Fruit fly (Drosophila melanogaster): ENCODE data around the gene sev.

Gene sev

dm6 chrX:11087384-11087783, 1.3 kb upstream of the sev start:
- TF ChIP-seq CG17801 (GFP tag; optimal IDR thresholded peaks at IDR 0.05; ENCODE audit: partially characterized antibody), result peak; percentile 0

DNA sequence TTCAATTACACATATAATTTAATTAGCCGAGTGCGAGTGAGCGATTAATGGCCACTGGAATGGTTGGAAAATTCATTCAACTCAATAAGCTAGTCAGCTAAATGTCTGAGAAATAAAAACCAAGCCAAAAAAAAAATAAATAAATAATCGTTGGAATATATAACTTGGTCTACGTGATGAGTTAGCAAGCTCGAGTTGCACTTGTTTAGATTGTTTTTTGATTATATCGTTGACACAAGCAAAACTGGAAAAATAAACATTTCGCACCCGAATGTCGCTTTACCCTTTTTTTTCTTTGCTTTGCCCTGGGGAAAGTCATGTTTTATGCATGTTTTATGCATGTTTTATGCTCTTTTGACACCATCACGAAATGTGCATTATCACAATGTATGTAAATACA, 3.1 kb downstream of the sev start:
- peak; percentile 78 for TF ChIP-seq CG17801 (GFP tag; optimal IDR thresholded peaks at IDR 0.05; ENCODE audit: partially characterized antibody)

DNA sequence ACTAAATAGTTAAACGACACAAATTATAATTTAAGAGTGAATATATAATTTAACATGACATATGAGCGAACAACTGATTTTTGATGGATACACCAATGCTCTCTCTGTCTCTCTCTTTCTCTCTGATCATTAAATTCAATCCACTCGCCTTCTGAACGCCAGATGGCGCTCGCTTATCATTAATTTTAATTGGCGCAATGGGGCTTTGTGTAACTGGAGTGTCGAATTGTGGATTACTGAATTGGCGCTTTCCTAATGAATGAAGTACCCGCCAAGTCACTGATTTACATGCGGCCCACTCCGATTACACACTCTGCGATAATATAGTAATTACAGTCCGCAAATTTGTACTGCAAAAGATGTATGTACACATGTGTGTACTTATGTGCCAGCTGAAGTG, 4.3 kb downstream of the sev start:
- peak; percentile 45 for TF ChIP-seq CG17801 (GFP tag; optimal IDR thresholded peaks at IDR 0.05; ENCODE audit: partially characterized antibody)

- peak; percentile 56 for TF ChIP-seq CG17801 (GFP tag; optimal IDR thresholded peaks at IDR 0.05; ENCODE audit: partially characterized antibody)
These were observed 4.9 kb downstream of the sev start for dm6 chrX:11081242-11081641.

- no peak for TF ChIP-seq CG17801 (GFP tag; optimal IDR thresholded peaks at IDR 0.05; ENCODE audit: partially characterized antibody)
These were observed 19.8 kb downstream of the sev start, which contains the start of gene CG15203 for dm6 chrX:11066252-11066651. CG15203 (plus strand) TSS chrX:11066552.

DNA sequence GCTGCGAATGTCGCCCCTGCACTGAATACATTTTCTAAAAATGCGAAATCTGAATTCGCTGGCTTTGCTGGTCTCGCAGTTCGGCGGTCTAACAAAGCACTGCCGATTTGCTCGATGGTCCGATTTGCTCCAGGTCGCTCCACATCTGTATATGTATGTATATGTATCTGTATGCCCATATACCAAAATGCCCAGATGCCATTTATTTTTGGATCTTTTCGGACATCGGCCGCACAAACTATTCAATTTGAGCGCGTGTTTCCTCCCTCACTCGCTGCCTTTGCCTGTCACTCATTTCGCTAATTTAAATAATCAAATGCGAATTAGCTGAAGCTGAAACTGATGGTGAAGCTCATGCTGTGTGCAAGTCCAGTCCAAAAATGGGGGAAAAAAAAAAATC, 23.0 kb downstream of the sev start, which contains the start of gene CG1537:
Gene CG1537, minus strand, starts transcription at position 101 of the 400 bp plus-strand sequence.
- no peak for TF ChIP-seq CG17801 (GFP tag; optimal IDR thresholded peaks at IDR 0.05; ENCODE audit: partially characterized antibody)

DNA sequence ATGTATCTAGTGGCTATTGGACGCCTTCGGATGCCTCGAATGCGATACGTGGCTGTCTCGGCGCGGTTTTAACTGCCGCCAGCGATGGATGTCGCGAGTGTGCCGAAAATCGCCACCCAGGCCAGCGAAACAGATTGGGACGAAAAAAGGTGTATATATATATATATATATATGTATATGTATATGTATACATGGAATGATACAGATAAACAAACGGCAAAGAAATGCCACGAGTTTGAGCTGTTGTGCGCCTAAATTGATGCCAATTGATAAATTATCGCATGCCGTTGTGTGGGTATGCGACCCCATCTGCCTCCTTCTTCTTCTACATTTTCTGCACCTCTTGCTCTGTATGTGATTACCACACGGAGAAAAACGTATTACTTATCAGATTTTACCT, 26.6 kb downstream of the sev start, which contains the start of gene CG1545:
Gene CG1545, minus strand, starts transcription at position 101 of the 400 bp plus-strand sequence.
- TF ChIP-seq CG17801 (GFP tag; optimal IDR thresholded peaks at IDR 0.05; ENCODE audit: partially characterized antibody), result no peak

DNA sequence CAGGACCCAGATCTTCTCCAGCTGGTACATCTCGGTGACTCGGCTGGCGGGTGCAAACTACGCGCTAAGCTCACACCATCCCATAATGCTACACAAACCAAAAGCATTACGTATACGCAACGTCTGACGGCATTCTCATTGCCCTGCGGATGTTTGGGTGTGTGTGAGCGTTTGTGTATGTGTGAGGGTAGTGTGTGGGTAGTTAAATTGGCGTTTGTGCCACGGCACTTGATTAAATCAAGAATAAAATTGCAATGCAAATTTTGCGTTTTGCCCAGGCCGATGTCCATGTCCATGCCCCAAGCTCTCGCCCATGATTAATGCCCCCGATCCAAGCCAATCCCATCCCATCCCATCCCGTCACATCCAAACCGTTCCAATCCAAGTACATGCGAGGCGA, 32.6 kb downstream of the sev start, which contains the start of gene CG1552:
Gene CG1552, minus strand, starts transcription at position 101 of the 400 bp plus-strand sequence.
- no peak for TF ChIP-seq CG17801 (GFP tag; optimal IDR thresholded peaks at IDR 0.05; ENCODE audit: partially characterized antibody)

DNA sequence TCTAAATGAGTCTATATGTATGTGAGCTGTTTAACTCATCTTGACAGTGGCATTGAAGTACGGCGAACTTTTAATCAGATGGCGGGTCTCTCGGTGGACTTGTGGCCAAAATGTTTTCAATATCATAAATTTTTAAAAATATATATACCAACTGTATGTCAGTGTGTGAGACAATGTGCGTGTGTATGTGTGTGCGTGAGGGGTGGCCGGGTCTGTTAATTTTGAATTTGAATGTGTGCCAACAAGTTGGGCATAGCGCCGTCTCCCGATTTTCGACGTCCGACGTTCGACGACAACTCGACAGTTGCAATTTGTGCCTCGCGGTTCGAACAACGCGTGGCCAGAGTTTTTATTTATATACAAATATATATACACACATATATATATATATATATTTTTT, 41.6 kb downstream of the sev start, which contains the start of gene SmydA-4:
Gene SmydA-4, plus strand, starts transcription at position 301 of the 400 bp plus-strand sequence.
- no peak for TF ChIP-seq CG17801 (GFP tag; optimal IDR thresholded peaks at IDR 0.05; ENCODE audit: partially characterized antibody)

DNA sequence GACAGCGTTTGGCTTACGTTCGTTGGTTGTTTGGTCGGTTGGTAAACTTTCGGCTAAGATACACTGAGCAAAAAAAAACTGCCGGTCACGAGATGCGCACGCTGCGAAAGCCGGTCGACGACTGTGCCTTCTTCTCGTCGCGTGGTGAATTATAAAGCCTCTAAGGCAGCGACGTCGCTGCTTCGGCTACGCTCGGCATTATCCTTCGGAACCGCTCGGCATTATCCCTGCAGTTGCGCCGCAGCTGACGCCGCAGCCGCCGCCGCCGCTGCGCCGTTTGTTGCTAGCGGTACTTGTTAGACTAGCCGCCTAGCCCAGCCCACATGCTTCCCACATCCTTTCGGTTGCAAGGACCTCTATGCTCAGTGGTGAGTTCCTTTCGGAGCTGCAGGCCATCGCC, 46.3 kb downstream of the sev start, which contains the start of gene vex:
Gene vex, minus strand, starts transcription at position 114 of the 400 bp plus-strand sequence.
- no peak for TF ChIP-seq CG17801 (GFP tag; optimal IDR thresholded peaks at IDR 0.05; ENCODE audit: partially characterized antibody)
